Worm (Caenorhabditis elegans) whole organism, L1 larva: ENCODE measurements around the gene gst-35.

Source experiments
- ceh-82 ChIP-seq, 3 experiments: fragments of 150-350 bp in 1 of 3; sonication (generic microtip) in 2 of 3; optimal IDR thresholded peaks; 2 replicates each; lab custom pipeline; 2014 to 2017; ENCODE audit warnings: missing biosample characterization in 3 of 3, missing genetic modification characterization in 3 of 3
- ceh-90 ChIP-seq: sonication (generic microtip); optimal IDR thresholded peaks from 2 replicates; lab custom pipeline; 2016; ENCODE audit warnings: missing genetic modification characterization, missing compliant biosample characterization
- jun-1 ChIP-seq: fragments of 150-350 bp; optimal IDR thresholded peaks from 2 replicates; lab custom pipeline; 2014; ENCODE audit warnings: missing biosample characterization, missing genetic modification reagents, missing genetic modification characterization
- mdl-1 ChIP-seq, 2 experiments: fragments of 150-350 bp; optimal IDR thresholded peaks; 2 replicates each; lab custom pipeline; 2014 to 2017; ENCODE audit warnings: missing biosample characterization in 2 of 2, missing genetic modification characterization in 2 of 2, inconsistent platforms in 1 of 2
- nhr-77 ChIP-seq: fragments of 150-350 bp; optimal IDR thresholded peaks from 2 replicates; lab custom pipeline; 2014; ENCODE audit warnings: missing biosample characterization, missing genetic modification characterization
- pag-3 ChIP-seq: sonication (generic microtip); optimal IDR thresholded peaks from 2 replicates; lab custom pipeline; 2017; ENCODE audit warnings: missing genetic modification characterization, mild to moderate bottlenecking, missing compliant biosample characterization, antibody characterized with exemption, borderline replicate concordance; ENCODE audit not compliant: insufficient read depth
- unc-86 ChIP-seq: sonication (generic microtip); optimal IDR thresholded peaks from 2 replicates; lab custom pipeline; 2016; ENCODE audit warnings: missing genetic modification characterization, missing compliant biosample characterization
- ztf-11 ChIP-seq, 2 experiments: sonication (generic microtip); optimal IDR thresholded peaks; 2 replicates each; lab custom pipeline; 2016 to 2017; ENCODE audit warnings: missing genetic modification characterization in 2 of 2, missing biosample characterization in 1 of 2, missing compliant biosample characterization in 1 of 2
- ztf-4 ChIP-seq: fragments of 150-350 bp; optimal IDR thresholded peaks from 2 replicates; lab custom pipeline; 2014; ENCODE audit warnings: missing biosample characterization, missing genetic modification characterization

DNA sequence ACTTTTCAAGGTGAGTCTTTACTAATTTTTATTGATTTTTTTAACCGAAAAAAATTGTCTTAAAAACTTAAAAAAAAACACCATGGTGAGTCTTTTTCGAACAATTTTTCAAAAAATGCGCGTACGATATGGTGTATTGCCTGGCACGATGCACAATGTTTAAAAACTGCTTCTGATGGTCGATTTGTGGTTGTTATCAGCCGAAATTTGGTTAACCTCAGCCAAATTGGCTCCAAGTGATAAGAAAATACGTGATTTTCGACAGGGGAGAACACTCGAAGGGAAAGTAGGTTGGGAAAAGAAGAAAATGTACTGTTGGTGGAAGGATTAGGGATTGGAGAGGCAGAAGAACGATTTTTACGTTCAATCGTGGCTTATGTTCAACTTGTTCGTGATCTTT lies 22.4 kb upstream of the gst-35 start:
- TF ChIP-seq pag-3 = no peak
- TF ChIP-seq ceh-90 = no peak
- TF ChIP-seq nhr-77 = no peak
- TF ChIP-seq unc-86 = no peak
- no peak for TF ChIP-seq jun-1 (tag; lab: Kevin White, UChicago)
- no peak for TF ChIP-seq mdl-1 (tag; optimal IDR thresholded peaks at IDR 0.05; lab: Kevin White, UChicago)
- TF ChIP-seq ztf-11 (tag; optimal IDR thresholded peaks at IDR 0.05; lab: Kevin White, UChicago) = no peak
- no peak for TF ChIP-seq ztf-4 (tag; lab: Kevin White, UChicago)
- TF ChIP-seq ceh-82 (tag; optimal IDR thresholded peaks at IDR 0.05; lab: Kevin White, UChicago) = no peak
